Worm (Caenorhabditis elegans): ENCODE results near the gene F18E9.8.

- TF ChIP-seq flt-1 (GFP tag; IDR thresholded peaks at IDR 0.05) (no peak), tbx-37 (GFP tag; conservative IDR thresholded peaks at IDR 0.05) (no peak), scrt-1 (GFP tag; IDR thresholded peaks at IDR 0.05) (no peak), hnd-1 (tag; optimal IDR thresholded peaks at IDR 0.05) (no peak), ama-1 (optimal IDR thresholded peaks at IDR 0.05) (no peak), ceh-13 (GFP tag; optimal IDR thresholded peaks at IDR 0.05) (no peak), hmbx-1 (tag; optimal IDR thresholded peaks at IDR 0.05) (no peak), ets-7 (tag; optimal IDR thresholded peaks at IDR 0.05) (no peak), hmg-4 (GFP tag; optimal IDR thresholded peaks at IDR 0.05) (no peak), sea-1 (GFP tag; conservative IDR thresholded peaks at IDR 0.05) (no peak), tra-4 (tag; optimal IDR thresholded peaks at IDR 0.05) (no peak), pes-1 (GFP tag; IDR thresholded peaks at IDR 0.05) (no peak), tbx-11 (GFP tag; IDR thresholded peaks at IDR 0.05) (no peak), ceh-36 (tag; optimal IDR thresholded peaks at IDR 0.05) (no peak)
These were observed 44.6 kb downstream of the F18E9.8 start, which contains the start of gene nspc-3 for ce11 chrX:8536791-8537190.
